Worm (Caenorhabditis elegans) whole organism, L1 larva: Measurements from ENCODE around the gene anmt-2.

Experiments used
- C04F5.9 ChIP-seq: sonication (generic microtip); optimal IDR thresholded peaks from 2 replicates; lab custom pipeline; 2016; ENCODE audit warnings: missing genetic modification characterization, missing compliant biosample characterization
- C16A3.4 ChIP-seq: fragments of 150-350 bp; optimal IDR thresholded peaks from 2 replicates; lab custom pipeline; 2014; ENCODE audit warnings: missing biosample characterization, missing genetic modification characterization
- F16B12.6 ChIP-seq: fragments of 150-350 bp; optimal IDR thresholded peaks from 2 replicates; lab custom pipeline; 2014; ENCODE audit warnings: missing biosample characterization, missing genetic modification characterization
- Y116A8C.19 ChIP-seq: sonication (generic microtip); optimal IDR thresholded peaks from 2 replicates; lab custom pipeline; 2016; ENCODE audit warnings: missing compliant biosample characterization, missing genetic modification characterization, borderline replicate concordance
- aha-1 ChIP-seq: fragments of 150-350 bp; optimal IDR thresholded peaks from 2 replicates; lab custom pipeline; 2014; ENCODE audit warnings: missing biosample characterization, missing genetic modification characterization
- alr-1 ChIP-seq: fragments of 200-800 bp; sonication (Bioruptor generic); optimal IDR thresholded peaks from 2 replicates; lab custom pipeline; 2018; ENCODE audit warnings: borderline replicate concordance, mild to moderate bottlenecking, missing genetic modification characterization, missing compliant biosample characterization
- aly-2 ChIP-seq: fragments of 150-350 bp; optimal IDR thresholded peaks from 2 replicates; lab custom pipeline; 2014; ENCODE audit warnings: missing biosample characterization, missing genetic modification characterization
- ceh-63 ChIP-seq: fragments of 200-800 bp; sonication (Bioruptor generic); optimal IDR thresholded peaks from 2 replicates; lab custom pipeline; 2018; ENCODE audit warnings: mild to moderate bottlenecking, missing genetic modification characterization, missing compliant biosample characterization
- ceh-82 ChIP-seq, 3 experiments: fragments of 150-350 bp in 1 of 3; sonication (generic microtip) in 2 of 3; optimal IDR thresholded peaks; 2 replicates each; lab custom pipeline; 2014 to 2017; ENCODE audit warnings: missing biosample characterization in 3 of 3, missing genetic modification characterization in 3 of 3
- ceh-88 ChIP-seq: fragments of 200-800 bp; sonication (Bioruptor generic); IDR thresholded peaks from 2 replicates; pipeline ENCODE4 v1.3.6; 2022; ENCODE audit warnings: missing genetic modification characterization, missing compliant biosample characterization
- ceh-90 ChIP-seq: sonication (generic microtip); optimal IDR thresholded peaks from 2 replicates; lab custom pipeline; 2016; ENCODE audit warnings: missing genetic modification characterization, missing compliant biosample characterization
- ces-1 ChIP-seq: fragments of 150-350 bp; optimal IDR thresholded peaks from 2 replicates; lab custom pipeline; 2014; ENCODE audit warnings: missing biosample characterization, missing genetic modification reagents, missing genetic modification characterization
- dpl-1 ChIP-seq, 3 experiments: fragments of 150-350 bp in 2 of 3; sonication (generic microtip) in 1 of 3; optimal IDR thresholded peaks; 2 replicates each; lab custom pipeline; 2014 to 2017; ENCODE audit warnings: missing biosample characterization in 3 of 3, missing genetic modification characterization in 3 of 3, missing genetic modification reagents in 3 of 3
- dsc-1 ChIP-seq: sonication (generic microtip); optimal IDR thresholded peaks from 2 replicates; lab custom pipeline; 2016; ENCODE audit warnings: mild to moderate bottlenecking, missing genetic modification characterization, missing compliant biosample characterization
- efl-1 ChIP-seq, 4 experiments: fragments of 150-350 bp; optimal IDR thresholded peaks in 3 of 4; peaks in 1 of 4; 1 replicate in 1 of 4; 2 replicates in 3 of 4; lab custom pipeline; 2014; ENCODE audit warnings: missing biosample characterization in 2 of 4, missing genetic modification characterization in 2 of 4, missing genetic modification reagents in 2 of 4
- elt-2 ChIP-seq: sonication (generic microtip); optimal IDR thresholded peaks from 2 replicates; lab custom pipeline; 2016; ENCODE audit warnings: missing genetic modification characterization, mild to moderate bottlenecking, inconsistent platforms, missing compliant biosample characterization, missing genetic modification reagents
- elt-3 ChIP-seq, 6 experiments: fragments of 150-350 bp in 1 of 6; sonication (generic microtip); optimal IDR thresholded peaks; 2 replicates each; lab custom pipeline; 2017 to 2018; ENCODE audit warnings: missing biosample characterization in 6 of 6, missing genetic modification characterization in 6 of 6, inconsistent platforms in 1 of 6
- ets-5 ChIP-seq: fragments of 200-800 bp; sonication (Bioruptor generic); IDR thresholded peaks from 2 replicates; pipeline ENCODE4 v1.3.6; 2022; ENCODE audit warnings: missing genetic modification characterization, missing compliant biosample characterization
- fkh-4 ChIP-seq: sonication (generic microtip); optimal IDR thresholded peaks from 2 replicates; lab custom pipeline; 2016; ENCODE audit warnings: missing compliant biosample characterization, missing genetic modification characterization, borderline replicate concordance
- fkh-8 ChIP-seq: sonication (generic microtip); optimal IDR thresholded peaks from 2 replicates; lab custom pipeline; 2016; ENCODE audit warnings: mild to moderate bottlenecking, missing genetic modification characterization, missing compliant biosample characterization
- fos-1 ChIP-seq: fragments of 150-350 bp; optimal IDR thresholded peaks from 2 replicates; lab custom pipeline; 2014; ENCODE audit warnings: missing biosample characterization, missing genetic modification characterization
- hlh-17 ChIP-seq: fragments of 200-800 bp; sonication (Bioruptor generic); optimal IDR thresholded peaks from 2 replicates; lab custom pipeline; 2018; ENCODE audit warnings: missing genetic modification characterization, mild to moderate bottlenecking, missing compliant biosample characterization, moderate library complexity, borderline replicate concordance
- hpl-2 ChIP-seq: fragments of 150-350 bp; optimal IDR thresholded peaks from 2 replicates; lab custom pipeline; 2014; ENCODE audit warnings: missing biosample characterization, missing genetic modification reagents, missing genetic modification characterization
- irx-1 ChIP-seq: sonication (generic microtip); optimal IDR thresholded peaks from 2 replicates; lab custom pipeline; 2016; ENCODE audit warnings: missing genetic modification characterization, missing compliant biosample characterization
- isw-1 ChIP-seq: fragments of 200-800 bp; sonication (Bioruptor generic); IDR thresholded peaks from 2 replicates; pipeline ENCODE4 v1.3.6; 2022; ENCODE audit warnings: missing genetic modification characterization, missing compliant biosample characterization
- jun-1 ChIP-seq: fragments of 150-350 bp; optimal IDR thresholded peaks from 2 replicates; lab custom pipeline; 2014; ENCODE audit warnings: missing biosample characterization, missing genetic modification reagents, missing genetic modification characterization
- lin-14 ChIP-seq: fragments of 200-800 bp; sonication (Bioruptor generic); optimal IDR thresholded peaks from 2 replicates; lab custom pipeline; 2018; ENCODE audit warnings: mild to moderate bottlenecking, missing genetic modification characterization, moderate library complexity, missing compliant biosample characterization
- lin-35 ChIP-seq, 2 experiments: fragments of 150-350 bp; optimal IDR thresholded peaks; 2 replicates each; lab custom pipeline; 2014; ENCODE audit warnings: missing biosample characterization in 2 of 2, missing genetic modification characterization in 2 of 2, missing genetic modification reagents in 2 of 2
- lin-39 ChIP-seq: fragments of 150-350 bp; optimal IDR thresholded peaks from 2 replicates; lab custom pipeline; 2014; ENCODE audit warnings: missing biosample characterization, missing genetic modification reagents, missing genetic modification characterization
- mdl-1 ChIP-seq, 2 experiments: fragments of 150-350 bp; optimal IDR thresholded peaks; 2 replicates each; lab custom pipeline; 2014 to 2017; ENCODE audit warnings: missing biosample characterization in 2 of 2, missing genetic modification characterization in 2 of 2, inconsistent platforms in 1 of 2
- mef-2 ChIP-seq: fragments of 150-350 bp; optimal IDR thresholded peaks from 2 replicates; lab custom pipeline; 2014; ENCODE audit warnings: missing biosample characterization, missing genetic modification characterization
- mep-1 ChIP-seq: fragments of 150-350 bp; optimal IDR thresholded peaks from 2 replicates; lab custom pipeline; 2014; ENCODE audit warnings: missing biosample characterization, missing genetic modification characterization
- nhr-28 ChIP-seq: fragments of 150-350 bp; optimal IDR thresholded peaks from 2 replicates; lab custom pipeline; 2014; ENCODE audit warnings: missing biosample characterization, missing genetic modification characterization
- nhr-71 ChIP-seq: sonication (generic microtip); optimal IDR thresholded peaks from 2 replicates; lab custom pipeline; 2016; ENCODE audit warnings: mild to moderate bottlenecking, missing genetic modification characterization, moderate library complexity, missing compliant biosample characterization
- nhr-77 ChIP-seq: fragments of 150-350 bp; optimal IDR thresholded peaks from 2 replicates; lab custom pipeline; 2014; ENCODE audit warnings: missing biosample characterization, missing genetic modification characterization
- pag-3 ChIP-seq: sonication (generic microtip); optimal IDR thresholded peaks from 2 replicates; lab custom pipeline; 2017; ENCODE audit warnings: missing genetic modification characterization, mild to moderate bottlenecking, missing compliant biosample characterization, antibody characterized with exemption, borderline replicate concordance; ENCODE audit not compliant: insufficient read depth
- pqm-1 ChIP-seq: sonication (generic microtip); optimal IDR thresholded peaks from 3 replicates; lab custom pipeline; 2017; ENCODE audit warnings: missing biosample characterization, missing genetic modification characterization
- skn-1 ChIP-seq: fragments of 150-350 bp; optimal IDR thresholded peaks from 2 replicates; lab custom pipeline; 2014; ENCODE audit warnings: missing biosample characterization, missing genetic modification characterization
- snpc-4 ChIP-seq: fragments of 150-350 bp; optimal IDR thresholded peaks from 2 replicates; lab custom pipeline; 2014; ENCODE audit warnings: missing biosample characterization, missing genetic modification characterization
- sox-4 ChIP-seq: sonication (generic microtip); optimal IDR thresholded peaks from 2 replicates; lab custom pipeline; 2016; ENCODE audit warnings: missing genetic modification characterization, missing compliant biosample characterization
- unc-130 ChIP-seq: fragments of 150-350 bp; optimal IDR thresholded peaks from 2 replicates; lab custom pipeline; 2017; ENCODE audit warnings: missing biosample characterization, missing genetic modification characterization, inconsistent platforms
- unc-86 ChIP-seq: sonication (generic microtip); optimal IDR thresholded peaks from 2 replicates; lab custom pipeline; 2016; ENCODE audit warnings: missing genetic modification characterization, missing compliant biosample characterization
- unc-98 ChIP-seq: fragments of 200-800 bp; sonication (Bioruptor generic); IDR thresholded peaks from 2 replicates; pipeline ENCODE4 v1.3.6; 2022; ENCODE audit warnings: missing genetic modification characterization, missing compliant biosample characterization
- vab-15 ChIP-seq: sonication (generic microtip); optimal IDR thresholded peaks from 2 replicates; lab custom pipeline; 2017; ENCODE audit warnings: missing genotype, mild to moderate bottlenecking, missing genetic modification characterization, missing compliant biosample characterization
- zag-1 ChIP-seq: fragments of 150-350 bp; optimal IDR thresholded peaks from 2 replicates; lab custom pipeline; 2014; ENCODE audit warnings: missing biosample characterization, missing genetic modification characterization
- zip-4 ChIP-seq: fragments of 200-800 bp; sonication (Bioruptor generic); optimal IDR thresholded peaks from 2 replicates; lab custom pipeline; 2018; ENCODE audit warnings: mild to moderate bottlenecking, missing genetic modification characterization, moderate library complexity, missing compliant biosample characterization

The anmt-2 gene

DNA sequence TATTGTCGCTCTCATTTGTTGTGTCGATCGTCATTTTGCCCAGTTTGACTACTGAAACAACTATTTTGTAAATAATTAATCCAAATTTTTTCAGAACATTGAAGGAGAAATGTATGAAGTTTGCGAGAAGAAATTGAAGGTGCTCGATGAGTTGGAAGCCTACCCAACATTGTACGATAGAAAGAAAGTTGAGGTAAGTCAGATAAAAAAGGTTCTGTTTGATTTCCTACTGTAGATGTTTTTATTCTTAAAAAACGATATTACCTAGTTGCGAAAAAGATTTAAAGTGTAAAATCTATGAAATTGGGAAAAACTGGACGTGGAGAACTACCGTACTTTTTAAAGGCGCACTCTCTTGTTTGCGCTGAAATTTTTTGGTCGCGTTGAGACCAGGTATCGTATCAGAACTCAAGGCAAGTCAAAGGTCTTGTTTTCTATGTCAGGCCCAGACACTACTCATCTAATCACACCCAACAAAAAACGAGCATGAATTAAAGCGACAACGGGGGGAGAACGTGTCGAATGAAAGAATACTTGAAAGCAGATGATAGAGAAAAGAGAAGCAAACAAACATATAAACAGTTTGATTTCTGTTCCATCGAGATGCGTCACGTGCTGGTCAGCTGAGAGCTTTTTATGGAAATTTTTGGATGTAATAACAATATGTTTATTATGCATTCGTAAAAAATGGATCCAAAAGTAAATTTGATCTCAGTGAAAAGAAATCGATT is 11.1 kb upstream of the anmt-2 start, which contains the start of gene efk-1:
Gene efk-1 (minus strand): TSS at position 51 of the 731 bp plus-strand sequence.
- TF ChIP-seq snpc-4 (tag; lab: Kevin White, UChicago) (no peak), nhr-28 (tag; lab: Kevin White, UChicago) (no peak), F16B12.6 (no peak), efl-1 (optimal IDR thresholded peaks at IDR 0.05; lab: Kevin White, UChicago) (no peak), efl-1 (GFP tag; optimal IDR thresholded peaks at IDR 0.05 in 1 of 2; lab: Kevin White, UChicago) (peak in 1 of 2 experiments; percentile 26), elt-3 (tag; optimal IDR thresholded peaks at IDR 0.05; lab: Kevin White, UChicago) (no peak), hlh-17 (GFP tag; lab: Kevin White, UChicago) (no peak), vab-15 (tag; lab: Kevin White, UChicago) (no peak), pag-3 (tag; lab: Kevin White, UChicago) (no peak), skn-1 (no peak), nhr-77 (tag; lab: Kevin White, UChicago) (no peak), ets-5 (GFP tag; lab: Robert Waterston, UW) (no peak), lin-35 (GFP tag; optimal IDR thresholded peaks at IDR 0.05; lab: Kevin White, UChicago) (peak in 1 of 2 experiments; percentile 45), mdl-1 (tag; optimal IDR thresholded peaks at IDR 0.05; lab: Kevin White, UChicago) (no peak), mep-1 (tag; lab: Kevin White, UChicago) (peak; percentile 7), ceh-88 (GFP tag; lab: Robert Waterston, UW) (no peak), aha-1 (tag; lab: Kevin White, UChicago) (no peak), isw-1 (GFP tag; lab: Robert Waterston, UW) (no peak), lin-39 (no peak), jun-1 (tag; lab: Kevin White, UChicago) (no peak), zip-4 (GFP tag; lab: Kevin White, UChicago) (no peak), fos-1 (tag; lab: Kevin White, UChicago) (no peak), C16A3.4 (peak; percentile 1), ces-1 (GFP tag; lab: Kevin White, UChicago) (no peak), dsc-1 (tag; lab: Kevin White, UChicago) (no peak), lin-14 (peak; percentile 8), fkh-4 (tag; lab: Kevin White, UChicago) (no peak), mef-2 (tag; lab: Kevin White, UChicago) (no peak)

- TF ChIP-seq aly-2 (tag; lab: Kevin White, UChicago) (no peak), skn-1 (no peak), unc-86 (tag; lab: Kevin White, UChicago) (no peak), alr-1 (no peak), elt-2 (tag; lab: Kevin White, UChicago) (no peak), lin-35 (GFP tag; optimal IDR thresholded peaks at IDR 0.05; lab: Kevin White, UChicago) (no peak), fkh-8 (tag; lab: Kevin White, UChicago) (no peak), dpl-1 (GFP tag; optimal IDR thresholded peaks at IDR 0.05; lab: Kevin White, UChicago) (no peak), zip-4 (GFP tag; lab: Kevin White, UChicago) (no peak), C04F5.9 (tag; lab: Kevin White, UChicago) (no peak), ceh-90 (no peak)
Observed at ce11 chrIII:6166634-6167033, 9.1 kb upstream of the anmt-2 start.

DNA sequence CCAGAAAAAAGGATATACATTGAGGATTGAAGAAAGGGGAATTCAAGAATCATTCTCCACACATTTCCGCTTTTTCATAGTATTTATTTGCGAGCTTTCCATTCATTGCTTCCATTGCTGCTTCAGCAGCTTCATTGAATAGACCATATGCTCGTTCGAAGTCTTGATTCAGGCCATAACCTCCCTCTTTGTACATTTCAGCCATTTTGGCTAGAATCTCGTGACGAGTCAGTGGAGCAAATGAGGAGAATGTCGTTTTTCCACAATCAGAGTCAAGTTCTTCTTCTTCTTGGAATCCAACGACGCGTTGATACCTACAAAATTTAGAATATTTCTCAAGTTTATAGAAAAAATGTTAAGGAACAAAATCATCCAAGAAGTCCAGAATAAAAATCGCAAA is 7.7 kb upstream of the anmt-2 start:
- TF ChIP-seq Y116A8C.19 (no peak), lin-35 (GFP tag; optimal IDR thresholded peaks at IDR 0.05; lab: Kevin White, UChicago) (no peak), unc-130 (no peak), unc-98 (no peak), pqm-1 (tag; lab: Kevin White, UChicago) (no peak), ceh-82 (tag; optimal IDR thresholded peaks at IDR 0.05; lab: Kevin White, UChicago) (no peak), nhr-71 (tag; lab: Kevin White, UChicago) (no peak), hpl-2 (GFP tag; lab: Kevin White, UChicago) (no peak), mep-1 (tag; lab: Kevin White, UChicago) (no peak), sox-4 (tag; lab: Kevin White, UChicago) (no peak), irx-1 (tag; lab: Kevin White, UChicago) (no peak), zag-1 (tag; lab: Kevin White, UChicago) (no peak), ceh-63 (GFP tag; lab: Kevin White, UChicago) (no peak)
- TF ChIP-seq, all 84 proteins: peak for 0
